Worm (Caenorhabditis elegans): Measurements from ENCODE around the gene nhr-291.

- TF ChIP-seq lsy-2 (tag; optimal IDR thresholded peaks at IDR 0.05) (no peak), blmp-1 (tag; optimal IDR thresholded peaks at IDR 0.05) (no peak), ztf-11 (tag; optimal IDR thresholded peaks at IDR 0.05) (no peak), nhr-12 (tag; optimal IDR thresholded peaks at IDR 0.05) (no peak), nhr-76 (tag; optimal IDR thresholded peaks at IDR 0.05) (no peak), elt-1 (tag; optimal IDR thresholded peaks at IDR 0.05; ENCODE audit: borderline replicate concordance, insufficient read depth) (no peak), snpc-4 (tag; optimal IDR thresholded peaks at IDR 0.05) (no peak), mab-5 (tag; optimal IDR thresholded peaks at IDR 0.05) (no peak), nhr-28 (tag; optimal IDR thresholded peaks at IDR 0.05) (no peak), ces-1 (GFP tag; optimal IDR thresholded peaks at IDR 0.05) (no peak), elt-3 (tag; optimal IDR thresholded peaks at IDR 0.05) (no peak), zip-8 (tag; optimal IDR thresholded peaks at IDR 0.05) (no peak)
These were observed 8.0 kb upstream of the nhr-291 start, which contains the start of gene irld-62 for ce11 chrV:15310780-15311179.
